Fruit fly (Drosophila melanogaster): ENCODE data around the gene Oatp30B.

Gene Oatp30B

DNA sequence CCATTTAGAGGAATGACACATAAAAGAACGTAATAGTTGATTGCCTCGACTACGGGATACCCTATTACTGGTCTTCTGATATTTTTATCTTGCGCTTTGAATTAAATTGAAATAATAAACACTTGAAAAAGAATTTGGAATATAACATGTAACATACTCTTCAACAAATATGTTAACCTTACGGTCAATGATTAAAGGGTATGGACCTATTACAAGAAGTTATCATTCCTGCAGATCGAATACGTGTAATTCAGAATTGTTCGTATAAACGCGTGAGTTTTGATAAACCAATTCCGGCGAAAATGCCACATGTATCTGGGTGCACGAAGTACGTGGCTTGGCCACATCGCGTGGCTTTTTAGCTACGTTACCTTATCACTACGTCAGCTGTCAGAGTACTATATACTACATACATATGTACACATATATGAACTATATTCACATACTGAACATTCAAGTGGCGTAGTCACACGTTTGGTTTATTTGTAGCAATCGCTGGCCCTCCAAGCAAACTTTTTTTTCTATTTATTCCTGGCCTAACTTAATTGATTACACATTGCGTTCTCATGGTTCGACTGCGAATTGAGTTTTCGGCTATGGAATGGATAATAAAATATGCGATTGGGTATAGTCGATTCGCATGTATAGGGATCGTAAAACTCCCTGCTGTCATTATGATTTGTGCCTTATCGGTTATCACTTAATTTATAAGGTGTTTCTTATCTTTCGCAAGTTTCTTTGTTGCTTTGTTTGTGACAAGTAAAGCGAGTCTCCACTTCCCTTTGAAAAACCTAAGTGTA is 22.6 kb upstream of the Oatp30B start:
- TF ChIP-seq Hr96 (GFP tag; optimal IDR thresholded peaks at IDR 0.05) (no peak), CG11617 (GFP tag; optimal IDR thresholded peaks at IDR 0.05) (peak; percentile 17), cnc (optimal IDR thresholded peaks at IDR 0.05) (no peak), CG1620 (GFP tag; optimal IDR thresholded peaks at IDR 0.05) (no peak), CG5204 (GFP tag; optimal IDR thresholded peaks at IDR 0.05) (no peak), pad (GFP tag; optimal IDR thresholded peaks at IDR 0.05) (no peak), Mnt (GFP tag; optimal IDR thresholded peaks at IDR 0.05) (peak; percentile 42), bab1 (GFP tag; optimal IDR thresholded peaks at IDR 0.05) (peak; percentile 90), Clk (GFP tag; optimal IDR thresholded peaks at IDR 0.05) (no peak), CG14711 (tag; optimal IDR thresholded peaks at IDR 0.05) (peak; percentile 60), cic (GFP tag; optimal IDR thresholded peaks at IDR 0.05) (peak; percentile 85), CG7101 (tag; optimal IDR thresholded peaks at IDR 0.05) (peak; percentile 55), kay (GFP tag; ENCODE audit: borderline replicate concordance) (peak; percentile 91), toe (GFP tag; optimal IDR thresholded peaks at IDR 0.05) (no peak), tj (GFP tag; optimal IDR thresholded peaks at IDR 0.05) (no peak), CG7045 (GFP tag; optimal IDR thresholded peaks at IDR 0.05) (no peak)

DNA sequence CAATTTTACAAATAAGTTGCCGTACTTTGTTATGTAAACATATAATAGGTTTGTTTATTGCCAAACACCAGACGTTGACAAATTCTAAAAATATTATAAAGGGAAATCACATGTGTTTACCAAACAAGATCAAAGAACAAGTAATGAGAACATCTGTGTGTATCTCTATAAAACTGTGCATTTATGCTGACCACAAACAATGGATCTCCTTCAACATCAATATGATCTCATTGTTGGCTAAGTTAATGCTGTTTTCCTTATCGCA is 22.1 kb upstream of the Oatp30B start:
- TF ChIP-seq CG7101 (tag; optimal IDR thresholded peaks at IDR 0.05) (no peak), Crg-1 (GFP tag; optimal IDR thresholded peaks at IDR 0.05) (no peak), toe (GFP tag; optimal IDR thresholded peaks at IDR 0.05) (no peak), CG1620 (GFP tag; optimal IDR thresholded peaks at IDR 0.05) (no peak), ovo (GFP tag; optimal IDR thresholded peaks at IDR 0.05) (no peak), CG11617 (GFP tag; optimal IDR thresholded peaks at IDR 0.05) (no peak), CG14711 (tag; optimal IDR thresholded peaks at IDR 0.05) (no peak), pad (GFP tag; optimal IDR thresholded peaks at IDR 0.05) (no peak), Hr96 (GFP tag; optimal IDR thresholded peaks at IDR 0.05) (no peak), CG33017 (tag; optimal IDR thresholded peaks at IDR 0.05) (no peak), bab1 (GFP tag; optimal IDR thresholded peaks at IDR 0.05) (no peak), cnc (optimal IDR thresholded peaks at IDR 0.05) (no peak), CG5204 (GFP tag; optimal IDR thresholded peaks at IDR 0.05) (no peak)

DNA sequence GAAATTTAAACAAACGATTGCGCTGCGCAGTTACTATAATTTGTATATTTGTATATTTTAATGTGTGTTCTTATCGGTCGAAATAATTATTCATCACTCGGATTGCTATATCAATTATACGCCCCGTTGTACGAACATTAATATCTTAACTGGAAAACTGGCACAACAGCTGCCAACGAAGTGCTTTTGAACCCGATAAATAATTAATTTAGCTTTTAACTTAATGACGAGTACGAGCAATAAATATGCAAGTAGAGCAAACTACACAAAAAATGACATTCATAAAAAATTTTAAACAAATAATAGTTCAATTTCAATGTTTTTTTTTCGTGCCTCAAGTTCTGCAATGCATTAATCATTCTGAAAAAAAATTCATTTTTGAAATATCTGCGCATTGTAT is 20.6 kb upstream of the Oatp30B start:
- TF ChIP-seq kay (GFP tag; ENCODE audit: borderline replicate concordance) (peak; percentile 94), CG7045 (GFP tag; optimal IDR thresholded peaks at IDR 0.05) (no peak)

dm6 chr2L:9502786-9503443 is 18.1 kb upstream of the Oatp30B start:
- TF ChIP-seq tj (GFP tag; optimal IDR thresholded peaks at IDR 0.05) (no peak), bab1 (GFP tag; optimal IDR thresholded peaks at IDR 0.05) (peak; percentile 48)

DNA sequence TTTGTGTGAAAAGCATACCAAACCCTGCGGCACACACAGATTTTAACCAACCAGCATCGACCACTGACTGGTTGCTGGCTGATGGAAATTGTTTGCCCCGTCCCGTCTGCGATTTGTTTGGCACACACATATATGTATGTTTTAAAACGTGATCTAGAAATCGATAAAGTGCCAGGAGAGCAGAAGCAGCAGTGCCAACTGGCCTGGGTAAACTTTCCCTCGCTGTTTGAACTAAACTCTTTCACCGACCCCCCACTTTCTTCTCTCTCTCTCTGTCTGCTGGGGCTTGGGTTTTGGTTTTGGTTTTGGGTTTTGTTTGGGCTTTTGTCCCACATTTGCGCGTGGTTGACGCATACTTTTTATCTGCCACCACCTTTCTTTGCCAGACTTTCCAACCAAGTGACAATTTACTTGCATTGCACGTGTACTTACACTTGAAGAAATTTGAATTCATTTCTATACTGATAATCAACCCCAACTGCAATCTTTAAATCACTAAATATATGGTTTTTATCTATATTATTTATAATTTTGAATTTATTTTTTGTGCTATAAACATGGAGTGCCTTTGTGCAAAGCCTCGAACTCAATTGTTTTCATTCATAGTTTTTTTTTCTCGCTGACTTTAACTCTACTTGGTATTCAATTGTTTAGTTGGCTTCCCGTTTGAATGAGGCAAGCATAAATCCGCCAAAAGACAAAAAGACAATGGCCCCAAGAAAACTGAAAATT is 15.5 kb upstream of the Oatp30B start:
- no peak for TF ChIP-seq ovo (GFP tag; optimal IDR thresholded peaks at IDR 0.05)
- TF ChIP-seq kay (GFP tag; ENCODE audit: borderline replicate concordance), result peak; percentile 40
- TF ChIP-seq Crg-1 (GFP tag; optimal IDR thresholded peaks at IDR 0.05), result no peak
- no peak for TF ChIP-seq CG1620 (GFP tag; optimal IDR thresholded peaks at IDR 0.05)

DNA sequence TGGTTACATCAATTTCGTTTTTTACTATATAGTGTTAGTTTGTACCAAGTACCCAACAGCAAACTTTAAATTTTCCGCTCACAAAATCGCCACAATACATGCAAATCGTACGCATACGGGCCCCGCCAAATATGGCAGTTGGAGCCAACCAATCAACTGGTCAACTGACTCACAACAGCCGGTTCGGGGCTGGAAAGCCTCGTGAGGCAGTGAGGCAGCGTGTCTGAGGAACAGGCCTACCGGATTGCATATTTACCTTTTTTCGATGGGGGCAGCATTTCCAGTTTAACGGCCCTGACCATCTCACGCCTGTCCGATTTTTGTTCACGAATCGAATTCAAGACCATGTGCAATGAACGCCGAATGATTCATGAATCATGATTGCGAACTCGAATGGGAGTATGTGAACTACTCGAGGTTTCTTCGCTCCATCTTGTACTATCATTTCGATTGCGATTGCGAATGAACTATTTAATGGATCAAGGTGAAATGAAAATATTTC is 14.4 kb upstream of the Oatp30B start:
- no peak for TF ChIP-seq cnc (optimal IDR thresholded peaks at IDR 0.05)
- no peak for TF ChIP-seq Hr96 (GFP tag; optimal IDR thresholded peaks at IDR 0.05)
- no peak for TF ChIP-seq Crg-1 (GFP tag; optimal IDR thresholded peaks at IDR 0.05)
- TF ChIP-seq tj (GFP tag; optimal IDR thresholded peaks at IDR 0.05), result peak; percentile 50
- no peak for TF ChIP-seq ovo (GFP tag; optimal IDR thresholded peaks at IDR 0.05)

DNA sequence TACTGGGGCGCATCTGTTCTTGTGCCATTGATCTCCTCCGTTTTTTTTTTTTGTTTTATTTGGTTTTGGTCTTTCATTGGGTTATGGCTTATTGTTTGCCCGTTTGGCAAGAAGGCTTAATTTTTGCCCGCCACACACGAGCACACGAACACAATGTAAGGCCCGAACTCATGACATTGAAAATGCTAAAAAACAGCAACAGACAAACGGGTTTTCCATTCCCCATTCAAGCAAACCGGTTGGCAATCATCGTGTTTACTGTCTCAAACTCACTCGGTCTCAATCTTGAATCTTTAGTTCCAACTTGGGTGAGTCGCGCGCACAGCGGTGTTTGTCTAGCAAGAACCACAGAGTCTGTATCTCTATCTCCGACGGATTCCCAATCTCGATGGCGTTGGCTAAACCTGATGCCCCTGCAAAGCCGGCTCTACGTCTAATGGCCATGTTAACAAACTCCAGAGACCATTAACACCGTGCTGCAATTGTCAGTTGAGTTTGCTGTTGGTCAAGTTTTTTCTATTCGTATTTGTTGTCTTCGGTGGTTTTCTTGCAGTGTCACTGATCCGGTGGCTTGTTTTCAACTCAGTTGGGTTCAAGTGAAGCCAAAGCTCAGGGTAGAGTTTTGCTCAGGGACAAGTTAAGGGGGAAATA is 12.3 kb upstream of the Oatp30B start:
- TF ChIP-seq CG7045 (GFP tag; optimal IDR thresholded peaks at IDR 0.05) (no peak), CG12768 (GFP tag; optimal IDR thresholded peaks at IDR 0.05) (no peak), cic (GFP tag; optimal IDR thresholded peaks at IDR 0.05) (no peak), CG7101 (tag; optimal IDR thresholded peaks at IDR 0.05) (no peak), Clk (GFP tag; optimal IDR thresholded peaks at IDR 0.05) (no peak), bab1 (GFP tag; optimal IDR thresholded peaks at IDR 0.05) (no peak), CG1620 (GFP tag; optimal IDR thresholded peaks at IDR 0.05) (no peak), CG33017 (tag; optimal IDR thresholded peaks at IDR 0.05) (no peak), kay (GFP tag; ENCODE audit: borderline replicate concordance) (no peak), pad (GFP tag; optimal IDR thresholded peaks at IDR 0.05) (no peak), CG11617 (GFP tag; optimal IDR thresholded peaks at IDR 0.05) (no peak), Hr96 (GFP tag; optimal IDR thresholded peaks at IDR 0.05) (no peak), tj (GFP tag; optimal IDR thresholded peaks at IDR 0.05) (no peak), Mnt (GFP tag; optimal IDR thresholded peaks at IDR 0.05) (no peak), ovo (GFP tag; optimal IDR thresholded peaks at IDR 0.05) (no peak), cnc (optimal IDR thresholded peaks at IDR 0.05) (no peak), toe (GFP tag; optimal IDR thresholded peaks at IDR 0.05) (no peak)
